Fruit fly (Drosophila melanogaster): ENCODE measurements around the gene LpR2.

The LpR2 gene

dm6 chr3R:25755864-25756507, 15.7 kb upstream of the LpR2 start:
- TF ChIP-seq Sin3A (optimal IDR thresholded peaks at IDR 0.05) (no peak), Myc (optimal IDR thresholded peaks at IDR 0.05) (no peak), ttk (optimal IDR thresholded peaks at IDR 0.05) (no peak), h (optimal IDR thresholded peaks at IDR 0.05) (no peak)

- TF ChIP-seq psq (optimal IDR thresholded peaks at IDR 0.05): no peak
- no peak for TF ChIP-seq Sin3A (optimal IDR thresholded peaks at IDR 0.05)
- TF ChIP-seq Myc (optimal IDR thresholded peaks at IDR 0.05): no peak
- TF ChIP-seq insv (optimal IDR thresholded peaks at IDR 0.05): no peak
- TF ChIP-seq h (optimal IDR thresholded peaks at IDR 0.05): no peak
- TF ChIP-seq ttk (optimal IDR thresholded peaks at IDR 0.05): no peak
These were observed 14.7 kb upstream of the LpR2 start for dm6 chr3R:25754844-25755429.

- TF ChIP-seq insv (optimal IDR thresholded peaks at IDR 0.05): no peak
- TF ChIP-seq ttk (optimal IDR thresholded peaks at IDR 0.05): no peak
- no peak for TF ChIP-seq h (optimal IDR thresholded peaks at IDR 0.05)
- no peak for TF ChIP-seq Sin3A (optimal IDR thresholded peaks at IDR 0.05)
- TF ChIP-seq psq (optimal IDR thresholded peaks at IDR 0.05): no peak
- no peak for TF ChIP-seq Myc (optimal IDR thresholded peaks at IDR 0.05)
These were observed 13.5 kb upstream of the LpR2 start for dm6 chr3R:25753798-25754197.

- no peak for TF ChIP-seq insv (optimal IDR thresholded peaks at IDR 0.05)
- no peak for TF ChIP-seq ttk (optimal IDR thresholded peaks at IDR 0.05)
- TF ChIP-seq Myc (optimal IDR thresholded peaks at IDR 0.05): no peak
- TF ChIP-seq h (optimal IDR thresholded peaks at IDR 0.05): no peak
- no peak for TF ChIP-seq Sin3A (optimal IDR thresholded peaks at IDR 0.05)
- TF ChIP-seq psq (optimal IDR thresholded peaks at IDR 0.05): no peak
These were observed 538 bp downstream of the LpR2 start for dm6 chr3R:25739727-25740126.

dm6 chr3R:25737735-25738371, 2.4 kb downstream of the LpR2 start:
- TF ChIP-seq Sin3A (optimal IDR thresholded peaks at IDR 0.05): no peak
- no peak for TF ChIP-seq ttk (optimal IDR thresholded peaks at IDR 0.05)
- no peak for TF ChIP-seq Myc (optimal IDR thresholded peaks at IDR 0.05)
- no peak for TF ChIP-seq psq (optimal IDR thresholded peaks at IDR 0.05)
- TF ChIP-seq insv (optimal IDR thresholded peaks at IDR 0.05): no peak
- no peak for TF ChIP-seq h (optimal IDR thresholded peaks at IDR 0.05)

dm6 chr3R:25735801-25736068, 4.5 kb downstream of the LpR2 start:
- TF ChIP-seq ttk (optimal IDR thresholded peaks at IDR 0.05) (no peak), Sin3A (optimal IDR thresholded peaks at IDR 0.05) (no peak), h (optimal IDR thresholded peaks at IDR 0.05) (no peak), Myc (optimal IDR thresholded peaks at IDR 0.05) (no peak), insv (optimal IDR thresholded peaks at IDR 0.05) (no peak), psq (optimal IDR thresholded peaks at IDR 0.05) (no peak)

dm6 chr3R:25734967-25735800, 5.1 kb downstream of the LpR2 start:
- no peak for TF ChIP-seq h (optimal IDR thresholded peaks at IDR 0.05)
- no peak for TF ChIP-seq psq (optimal IDR thresholded peaks at IDR 0.05)

- TF ChIP-seq Sin3A (optimal IDR thresholded peaks at IDR 0.05): no peak
- TF ChIP-seq Myc (optimal IDR thresholded peaks at IDR 0.05): no peak
- no peak for TF ChIP-seq insv (optimal IDR thresholded peaks at IDR 0.05)
- TF ChIP-seq ttk (optimal IDR thresholded peaks at IDR 0.05): no peak
- TF ChIP-seq h (optimal IDR thresholded peaks at IDR 0.05): no peak
- no peak for TF ChIP-seq psq (optimal IDR thresholded peaks at IDR 0.05)
These were observed 16.5 kb downstream of the LpR2 start for dm6 chr3R:25723795-25724194.

- no peak for TF ChIP-seq Myc (optimal IDR thresholded peaks at IDR 0.05)
- TF ChIP-seq psq (optimal IDR thresholded peaks at IDR 0.05): no peak
- TF ChIP-seq h (optimal IDR thresholded peaks at IDR 0.05): no peak
- TF ChIP-seq insv (optimal IDR thresholded peaks at IDR 0.05): no peak
- TF ChIP-seq ttk (optimal IDR thresholded peaks at IDR 0.05): no peak
- no peak for TF ChIP-seq Sin3A (optimal IDR thresholded peaks at IDR 0.05)
These were observed 19.2 kb downstream of the LpR2 start for dm6 chr3R:25721030-25721429.

dm6 chr3R:25720024-25720574, 20.2 kb downstream of the LpR2 start:
- TF ChIP-seq ttk (optimal IDR thresholded peaks at IDR 0.05) (no peak), Sin3A (optimal IDR thresholded peaks at IDR 0.05) (no peak), psq (optimal IDR thresholded peaks at IDR 0.05) (no peak), insv (optimal IDR thresholded peaks at IDR 0.05) (no peak), Myc (optimal IDR thresholded peaks at IDR 0.05) (no peak), h (optimal IDR thresholded peaks at IDR 0.05) (no peak)

dm6 chr3R:25694167-25694689, 46.0 kb downstream of the LpR2 start:
- no peak for TF ChIP-seq Sin3A (optimal IDR thresholded peaks at IDR 0.05)
- TF ChIP-seq ttk (optimal IDR thresholded peaks at IDR 0.05): no peak
- TF ChIP-seq h (optimal IDR thresholded peaks at IDR 0.05): no peak
- no peak for TF ChIP-seq insv (optimal IDR thresholded peaks at IDR 0.05)
- no peak for TF ChIP-seq psq (optimal IDR thresholded peaks at IDR 0.05)
- no peak for TF ChIP-seq Myc (optimal IDR thresholded peaks at IDR 0.05)
